Fruit fly (Drosophila melanogaster) whole organism, embryonic: Measurements from ENCODE around the gene nmo.

Source experiments
- Ada2b ChIP-seq: fragments of 200-800 bp; sonication (Bioruptor generic); IDR thresholded peaks from 2 replicates; pipeline ENCODE4 v1.3.6; 2022; ENCODE audit warnings: missing biosample characterization, missing genetic modification characterization
- Awh ChIP-seq: fragments of 200-800 bp; sonication (Bioruptor generic); IDR thresholded peaks from 2 replicates; pipeline ENCODE4, ENCODE4 v1.3.6; 2022; ENCODE audit warnings: missing biosample characterization, missing genetic modification characterization
- CG10267 ChIP-seq: fragments of 200-800 bp; sonication (Bioruptor generic); optimal IDR thresholded peaks from 2 replicates; lab custom pipeline; 2018; ENCODE audit warnings: missing biosample characterization, mild to moderate bottlenecking, missing genetic modification characterization, moderate library complexity
- CG11247 ChIP-seq: fragments of 200-800 bp; sonication (Bioruptor generic); IDR thresholded peaks from 2 replicates; pipeline ENCODE4 v1.3.6; 2022; ENCODE audit warnings: missing biosample characterization, missing genetic modification characterization
- CG12769 ChIP-seq: fragments of 200-800 bp; sonication (Bioruptor generic); optimal IDR thresholded peaks from 2 replicates; lab custom pipeline; 2019; ENCODE audit warnings: missing biosample characterization, mild to moderate bottlenecking, missing genetic modification characterization, moderate library complexity
- CG13287 ChIP-seq: fragments of 200-800 bp; sonication (Bioruptor generic); IDR thresholded peaks from 2 replicates; pipeline ENCODE4 v1.3.6; 2022; ENCODE audit warnings: missing biosample characterization, missing genetic modification characterization; ENCODE audit not compliant: partially characterized antibody
- CG13296 ChIP-seq: fragments of 200-800 bp; sonication (Bioruptor generic); optimal IDR thresholded peaks from 3 replicates; lab custom pipeline; 2018; ENCODE audit warnings: missing biosample characterization, mild to moderate bottlenecking, missing genetic modification characterization
- CG14860 ChIP-seq: fragments of 200-800 bp; sonication (Bioruptor generic); IDR thresholded peaks from 3 replicates; pipeline ENCODE4 v1.3.6; 2022; ENCODE audit warnings: missing biosample characterization, missing genetic modification characterization; ENCODE audit not compliant: partially characterized antibody
- CG14965 ChIP-seq: fragments of 200-800 bp; sonication (Bioruptor generic); optimal IDR thresholded peaks from 2 replicates; lab custom pipeline; 2016; ENCODE audit warnings: missing biosample characterization, missing genetic modification characterization, borderline replicate concordance
- CG16863 ChIP-seq: fragments of 200-800 bp; sonication (Bioruptor generic); optimal IDR thresholded peaks from 3 replicates; lab custom pipeline; 2016; ENCODE audit warnings: missing biosample characterization, missing genetic modification characterization
- CG17186 ChIP-seq: fragments of 200-800 bp; sonication (Bioruptor generic); optimal IDR thresholded peaks from 3 replicates; lab custom pipeline; 2017; ENCODE audit warnings: missing biosample characterization, missing genetic modification reagents, missing genetic modification characterization
- CG18599 ChIP-seq: fragments of 200-800 bp; sonication (Bioruptor generic); optimal IDR thresholded peaks from 3 replicates; lab custom pipeline; 2017; ENCODE audit warnings: missing biosample characterization, missing genetic modification characterization, mild to moderate bottlenecking, moderate library complexity, missing genetic modification reagents
- CG2120 ChIP-seq: fragments of 200-800 bp; sonication (Bioruptor generic); optimal IDR thresholded peaks from 3 replicates; lab custom pipeline; 2016; ENCODE audit warnings: missing biosample characterization, missing genetic modification characterization
- CG3726 ChIP-seq: fragments of 200-800 bp; sonication (Bioruptor generic); IDR thresholded peaks from 3 replicates; pipeline ENCODE4, ENCODE4 v1.3.6; 2022; ENCODE audit warnings: missing biosample characterization, missing genetic modification characterization
- CG4360 ChIP-seq: fragments of 200-800 bp; sonication (Bioruptor generic); IDR thresholded peaks from 2 replicates; pipeline ENCODE4 v1.3.6; 2022; ENCODE audit warnings: missing biosample characterization, missing genetic modification characterization
- CG4424 ChIP-seq: fragments of 200-800 bp; sonication (Bioruptor generic); optimal IDR thresholded peaks from 3 replicates; lab custom pipeline; 2016; ENCODE audit warnings: missing biosample characterization, missing genetic modification characterization
- CG4617 ChIP-seq: fragments of 200-800 bp; sonication (Bioruptor generic); optimal IDR thresholded peaks from 3 replicates; lab custom pipeline; 2016; ENCODE audit warnings: missing biosample characterization, missing genetic modification characterization, borderline replicate concordance
- CG6813 ChIP-seq: fragments of 200-800 bp; sonication (Bioruptor generic); optimal IDR thresholded peaks from 2 replicates; lab custom pipeline; 2017; ENCODE audit warnings: missing biosample characterization, missing genetic modification characterization, mild to moderate bottlenecking, moderate library complexity, missing genetic modification reagents
- CG7357 ChIP-seq: fragments of 200-800 bp; sonication (Bioruptor generic); IDR thresholded peaks from 3 replicates; pipeline ENCODE4 v1.3.6; 2022; ENCODE audit warnings: missing biosample characterization, missing genetic modification characterization
- CG7556 ChIP-seq: fragments of 200-800 bp; sonication (Bioruptor generic); optimal IDR thresholded peaks from 2 replicates; lab custom pipeline; 2017; ENCODE audit warnings: missing biosample characterization, mild to moderate bottlenecking, missing genetic modification characterization
- CG7839 ChIP-seq: fragments of 200-800 bp; sonication (Bioruptor generic); optimal IDR thresholded peaks from 3 replicates; lab custom pipeline; 2018; ENCODE audit warnings: missing biosample characterization, mild to moderate bottlenecking, missing genetic modification characterization, moderate library complexity
- CTCF ChIP-seq: fragments of 200-800 bp; sonication (Bioruptor generic); optimal IDR thresholded peaks from 2 replicates; lab custom pipeline; 2017; ENCODE audit warnings: missing biosample characterization, mild to moderate bottlenecking, missing genetic modification characterization, moderate library complexity
- Dll ChIP-seq: fragments of 200-800 bp; sonication (Bioruptor generic); IDR thresholded peaks from 4 replicates; pipeline ENCODE4 v1.3.6; 2022; ENCODE audit warnings: missing biosample characterization, missing genetic modification characterization; ENCODE audit not compliant: partially characterized antibody
- Dp ChIP-seq: fragments of 200-800 bp; sonication (Bioruptor generic); optimal IDR thresholded peaks from 2 replicates; lab custom pipeline; 2018; ENCODE audit warnings: missing biosample characterization, mild to moderate bottlenecking, missing genetic modification characterization, moderate library complexity
- Drgx ChIP-seq: fragments of 200-800 bp; sonication (Bioruptor generic); IDR thresholded peaks from 2 replicates; pipeline ENCODE4 v1.3.6; 2022; ENCODE audit warnings: missing biosample characterization, missing genetic modification characterization
- HLH3B ChIP-seq: fragments of 200-800 bp; sonication (Bioruptor generic); IDR thresholded peaks from 2 replicates; pipeline ENCODE4 v1.3.6; 2022; ENCODE audit warnings: missing biosample characterization, missing genetic modification characterization
- HLH4C ChIP-seq: fragments of 200-800 bp; sonication (Bioruptor generic); IDR thresholded peaks from 3 replicates; pipeline ENCODE4 v1.3.6; 2022; ENCODE audit warnings: missing biosample characterization, missing genetic modification characterization; ENCODE audit not compliant: partially characterized antibody
- HLH54F ChIP-seq: fragments of 200-800 bp; sonication (Bioruptor generic); optimal IDR thresholded peaks from 3 replicates; lab custom pipeline; 2016; ENCODE audit warnings: missing biosample characterization, missing genetic modification characterization
- HmgZ ChIP-seq: fragments of 200-800 bp; sonication (Bioruptor generic); optimal IDR thresholded peaks from 2 replicates; lab custom pipeline; 2018; ENCODE audit warnings: missing biosample characterization, mild to moderate bottlenecking, missing genetic modification characterization
- Hr51 ChIP-seq, 2 experiments: fragments of 200-800 bp; sonication (Bioruptor generic); optimal IDR thresholded peaks; 2 replicates in 1 of 2; 3 replicates in 1 of 2; lab custom pipeline; 2016 to 2018; ENCODE audit warnings: missing biosample characterization in 2 of 2, missing genetic modification characterization in 2 of 2, mild to moderate bottlenecking in 1 of 2, moderate library complexity in 1 of 2
- Hsf ChIP-seq: fragments of 200-800 bp; sonication (Bioruptor generic); optimal IDR thresholded peaks from 3 replicates; lab custom pipeline; 2016; ENCODE audit warnings: missing biosample characterization, missing genetic modification characterization
- NK7.1 ChIP-seq: fragments of 200-800 bp; sonication (Bioruptor generic); optimal IDR thresholded peaks from 3 replicates; lab custom pipeline; 2016; ENCODE audit warnings: missing biosample characterization, missing genetic modification characterization
- Trl ChIP-seq, 3 experiments: fragments of >200 bp in 2 of 3; fragments of 200-800 bp in 1 of 3; sonication (Bioruptor generic) in 1 of 3; optimal IDR thresholded peaks; 2 replicates in 1 of 3; 3 replicates in 2 of 3; lab custom pipeline; 2016 to 2017; ENCODE audit warnings: missing biosample characterization in 1 of 3, missing genetic modification characterization in 1 of 3
- ac ChIP-seq: fragments of 200-800 bp; sonication (Bioruptor generic); optimal IDR thresholded peaks from 3 replicates; lab custom pipeline; 2017; ENCODE audit warnings: missing biosample characterization, mild to moderate bottlenecking, missing genetic modification characterization
- btn ChIP-seq: fragments of 200-800 bp; sonication (Bioruptor generic); optimal IDR thresholded peaks from 2 replicates; lab custom pipeline; 2016; ENCODE audit warnings: missing biosample characterization, missing genetic modification characterization
- chinmo ChIP-seq: fragments of 200-800 bp; sonication (Bioruptor generic); IDR thresholded peaks from 4 replicates; pipeline ENCODE4 v1.3.6; 2022; ENCODE audit warnings: missing biosample characterization, missing genetic modification characterization; ENCODE audit not compliant: partially characterized antibody
- dmrt99B ChIP-seq: fragments of 200-800 bp; sonication (Bioruptor generic); optimal IDR thresholded peaks from 2 replicates; lab custom pipeline; 2018; ENCODE audit warnings: missing biosample characterization, mild to moderate bottlenecking, missing genetic modification characterization, moderate library complexity
- eve ChIP-seq, 2 experiments: fragments of >200 bp; optimal IDR thresholded peaks; 2 replicates each; lab custom pipeline; 2017; ENCODE audit warnings: missing biosample characterization in 2 of 2, missing genetic modification characterization in 2 of 2
- eyg ChIP-seq: fragments of 200-800 bp; sonication (Bioruptor generic); optimal IDR thresholded peaks from 3 replicates; lab custom pipeline; 2016; ENCODE audit warnings: missing biosample characterization, missing genetic modification characterization
- gro ChIP-seq: fragments of 200-800 bp; sonication (Bioruptor generic); optimal IDR thresholded peaks from 2 replicates; lab custom pipeline; 2016; ENCODE audit warnings: missing biosample characterization, missing genetic modification characterization
- ind ChIP-seq: fragments of 200-800 bp; sonication (Bioruptor generic); optimal IDR thresholded peaks from 3 replicates; lab custom pipeline; 2016; ENCODE audit warnings: missing biosample characterization, missing genetic modification characterization
- insv ChIP-seq, 2 experiments: fragments of 200-800 bp; sonication (Bioruptor generic); optimal IDR thresholded peaks; 3 replicates each; lab custom pipeline; 2016 to 2018; ENCODE audit warnings: missing biosample characterization in 2 of 2, missing genetic modification characterization in 2 of 2
- lbe ChIP-seq: fragments of 200-800 bp; sonication (Bioruptor generic); optimal IDR thresholded peaks from 2 replicates; lab custom pipeline; 2016; ENCODE audit warnings: missing biosample characterization, mild to moderate bottlenecking, missing genetic modification characterization
- lilli ChIP-seq: fragments of 200-800 bp; sonication (Bioruptor generic); optimal IDR thresholded peaks from 3 replicates; lab custom pipeline; 2016; ENCODE audit warnings: missing biosample characterization, missing genetic modification characterization
- nau ChIP-seq: fragments of 200-800 bp; sonication (Bioruptor generic); optimal IDR thresholded peaks from 3 replicates; lab custom pipeline; 2017; ENCODE audit warnings: missing biosample characterization, mild to moderate bottlenecking, missing genetic modification characterization, missing genetic modification reagents
- sens ChIP-seq: fragments of 200-800 bp; sonication (Bioruptor generic); peaks from one replicate; lab custom pipeline; 2016; ENCODE audit warnings: missing biosample characterization, missing genetic modification characterization
- tap ChIP-seq: fragments of 200-800 bp; optimal IDR thresholded peaks from 3 replicates; lab custom pipeline; 2019; ENCODE audit warnings: missing biosample characterization, mild to moderate bottlenecking, missing genetic modification characterization, moderate library complexity
- trem ChIP-seq: fragments of 200-800 bp; optimal IDR thresholded peaks from 3 replicates; lab custom pipeline; 2019; ENCODE audit warnings: missing biosample characterization, mild to moderate bottlenecking, missing genetic modification characterization, moderate library complexity

The nmo gene

DNA sequence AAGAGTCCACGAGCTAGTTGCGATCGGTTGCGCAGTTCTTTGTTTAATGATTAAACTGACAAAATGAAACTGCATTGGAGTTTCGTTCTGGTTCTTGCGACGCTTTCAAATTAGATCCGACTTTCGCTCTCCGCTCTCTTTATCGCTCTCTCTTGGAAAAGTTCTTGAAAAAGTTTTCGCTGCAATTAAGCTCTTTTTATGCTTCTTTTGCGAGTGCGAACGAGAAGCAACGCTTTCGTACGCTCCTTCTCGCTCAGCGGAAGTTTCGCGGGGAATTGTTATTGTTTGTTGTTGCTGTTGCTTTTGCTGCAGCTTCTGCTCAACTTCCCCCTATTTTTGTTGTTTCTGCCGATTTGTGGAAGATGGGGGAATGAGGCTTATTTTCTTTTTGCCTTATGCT is 77.5 kb downstream of the nmo start:
- TF ChIP-seq HLH4C (GFP tag; lab: Robert Waterston, UW) (no peak), CG12769 (tag; lab: Kevin White, UChicago) (peak; percentile 5), lbe (GFP tag; lab: Kevin White, UChicago) (peak; percentile 27), chinmo (GFP tag; lab: Robert Waterston, UW) (peak; percentile 87; the same call in 2 of the 4 replicates), HLH54F (no peak), Trl (optimal IDR thresholded peaks at IDR 0.05; lab: Kevin White, UChicago) (peak; percentile 73 to 82), Trl (GFP tag; optimal IDR thresholded peaks at IDR 0.05; lab: Kevin White, UChicago) (no peak), CTCF (GFP tag; lab: Kevin White, UChicago) (peak; percentile 0), Dll (GFP tag; lab: Robert Waterston, UW) (peak; percentile 18; the same call in 1 of the 4 replicates), CG16863 (GFP tag; lab: Kevin White, UChicago) (no peak), CG4360 (peak; percentile 67)

DNA sequence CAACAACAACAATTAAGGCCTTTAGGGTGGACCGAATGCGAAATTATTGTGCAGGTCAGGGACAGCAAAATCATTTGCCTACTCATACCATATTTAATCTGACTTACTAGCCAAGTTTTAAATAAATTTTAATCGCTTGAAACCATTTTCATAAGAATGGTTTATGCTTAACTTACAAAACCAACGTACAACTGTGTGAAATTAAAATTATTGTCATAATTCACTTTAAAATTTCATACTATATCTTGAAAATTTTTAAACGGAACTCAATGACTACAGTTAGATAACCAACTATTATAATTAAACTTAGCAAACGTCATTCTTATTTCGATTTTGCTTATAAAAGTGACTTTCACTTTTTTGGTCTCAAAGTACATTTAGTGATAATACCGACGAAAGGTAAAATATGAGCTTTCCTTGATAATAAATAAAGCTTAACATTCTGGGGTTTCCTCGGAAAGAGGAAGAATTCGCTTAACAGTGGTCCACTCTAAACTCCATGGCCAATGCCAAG is 78.0 kb downstream of the nmo start:
- TF ChIP-seq trem (tag; lab: Kevin White, UChicago): peak; percentile 33
- TF ChIP-seq Hsf (GFP tag; lab: Kevin White, UChicago): peak; percentile 34
- TF ChIP-seq CG13296 (GFP tag; lab: Kevin White, UChicago): peak; percentile 31
- TF ChIP-seq Ada2b (GFP tag; lab: Robert Waterston, UW): peak; percentile 59; the same call in 1 of the 2 replicates
- TF ChIP-seq CG14965: no peak
- peak in 1 of 2 experiments; percentile 66 for TF ChIP-seq eve (GFP tag; optimal IDR thresholded peaks at IDR 0.05; lab: Kevin White, UChicago)
- TF ChIP-seq btn (GFP tag; lab: Kevin White, UChicago): no peak
- peak; percentile 9 for TF ChIP-seq lilli
- peak; percentile 69 for TF ChIP-seq CG18599 (GFP tag; lab: Kevin White, UChicago)
- no peak; the same call in 1 of the 2 replicates for TF ChIP-seq Awh (GFP tag; lab: Robert Waterston, UW)
- TF ChIP-seq Hr51 (GFP tag; optimal IDR thresholded peaks at IDR 0.05; lab: Kevin White, UChicago): no peak
- peak; percentile 75 for TF ChIP-seq dmrt99B (tag; lab: Kevin White, UChicago)
- no peak for TF ChIP-seq CG13287 (GFP tag; lab: Robert Waterston, UW)
- no peak for TF ChIP-seq CG3726 (GFP tag; lab: Robert Waterston, UW)
- peak; percentile 25 for TF ChIP-seq CG6813 (GFP tag; lab: Kevin White, UChicago)
- TF ChIP-seq HmgZ: no peak
- no peak for TF ChIP-seq NK7.1
- no peak for TF ChIP-seq HLH4C (GFP tag; lab: Robert Waterston, UW)
- peak; percentile 10 for TF ChIP-seq tap (tag; lab: Kevin White, UChicago)
- no peak for TF ChIP-seq CG14860 (GFP tag; lab: Robert Waterston, UW)
- no peak for TF ChIP-seq ac
- no peak for TF ChIP-seq CG4617 (GFP tag; lab: Kevin White, UChicago)
- TF ChIP-seq CG4424 (GFP tag; lab: Kevin White, UChicago): peak; percentile 48
- no peak for TF ChIP-seq Dp
- TF ChIP-seq CG7357 (GFP tag; lab: Robert Waterston, UW): no peak
- TF ChIP-seq CG10267 (tag; lab: Kevin White, UChicago): peak; percentile 22
- TF ChIP-seq CG7839 (tag; lab: Kevin White, UChicago): peak; percentile 55
- peak; percentile 35 for TF ChIP-seq CG7556 (GFP tag; lab: Kevin White, UChicago)
- TF ChIP-seq CG11247 (GFP tag; lab: Robert Waterston, UW): no peak
- TF ChIP-seq eyg: no peak
- peak; percentile 41 for TF ChIP-seq CG2120 (GFP tag; lab: Kevin White, UChicago)
- no peak for TF ChIP-seq CG17186
- no peak for TF ChIP-seq insv (GFP tag; optimal IDR thresholded peaks at IDR 0.05; lab: Kevin White, UChicago)
- peak; percentile 45 for TF ChIP-seq gro
- peak; percentile 42 for TF ChIP-seq ind (GFP tag; lab: Kevin White, UChicago)
- TF ChIP-seq Drgx (GFP tag; lab: Robert Waterston, UW): peak; percentile 76; the same call in 1 of the 2 replicates
- TF ChIP-seq nau (GFP tag; lab: Kevin White, UChicago): peak; percentile 38
- TF ChIP-seq HLH3B: peak; percentile 42; the same call in 1 of the 2 replicates
- peak; percentile 60 for TF ChIP-seq sens (GFP tag; lab: Kevin White, UChicago)
